Worm (Caenorhabditis elegans) whole organism, L3 larva: Measurements from ENCODE around the gene pld-1.
A peak's percentile ranks its signal among the peaks of the same experiment; 100 is the strongest.

Experiments
- R02D3.7 ChIP-seq: fragments of 150-350 bp; optimal IDR thresholded peaks from 2 replicates; lab custom pipeline; 2014; ENCODE audit warnings: missing biosample characterization, missing genetic modification characterization
- ZK546.5 ChIP-seq: sonication (generic microtip); optimal IDR thresholded peaks from 2 replicates; lab custom pipeline; 2017; ENCODE audit warnings: missing biosample characterization, missing genetic modification characterization
- aly-2 ChIP-seq: fragments of 150-350 bp; optimal IDR thresholded peaks from 2 replicates; lab custom pipeline; 2014; ENCODE audit warnings: missing biosample characterization, missing genetic modification characterization
- ceh-16 ChIP-seq: sonication (generic microtip); optimal IDR thresholded peaks from 2 replicates; lab custom pipeline; 2017; ENCODE audit warnings: missing biosample characterization, missing genetic modification characterization
- ceh-82 ChIP-seq: fragments of 150-350 bp; optimal IDR thresholded peaks from 2 replicates; lab custom pipeline; 2014; ENCODE audit warnings: missing biosample characterization, missing genetic modification characterization
- ceh-9 ChIP-seq: sonication (generic microtip); optimal IDR thresholded peaks from 2 replicates; lab custom pipeline; 2018; ENCODE audit warnings: missing biosample characterization, missing genetic modification characterization
- daf-12 ChIP-seq: fragments of 150-350 bp; optimal IDR thresholded peaks from 2 replicates; lab custom pipeline; 2014; ENCODE audit warnings: missing biosample characterization, missing genetic modification reagents, missing genetic modification characterization
- egl-27 ChIP-seq: sonication (generic microtip); optimal IDR thresholded peaks from 4 replicates; lab custom pipeline; 2017; ENCODE audit warnings: missing biosample characterization, missing genetic modification reagents, missing genetic modification characterization
- egl-5 ChIP-seq: fragments of 150-350 bp; optimal IDR thresholded peaks from 2 replicates; lab custom pipeline; 2017; ENCODE audit warnings: missing biosample characterization, missing genetic modification reagents, missing genetic modification characterization, inconsistent platforms
- elt-1 ChIP-seq: fragments of 150-350 bp; optimal IDR thresholded peaks from 2 replicates; lab custom pipeline; 2014; ENCODE audit warnings: missing biosample characterization, missing genetic modification characterization
- elt-2 ChIP-seq: sonication (generic microtip); optimal IDR thresholded peaks from 2 replicates; lab custom pipeline; 2016; ENCODE audit warnings: missing genetic modification reagents, mild to moderate bottlenecking, missing genetic modification characterization, missing compliant biosample characterization
- eor-1 ChIP-seq, 2 experiments: fragments of 150-350 bp; optimal IDR thresholded peaks; 2 replicates each; lab custom pipeline; 2014 to 2018; ENCODE audit warnings: missing biosample characterization in 2 of 2, missing genetic modification characterization in 2 of 2
- fkh-10 ChIP-seq: sonication (generic microtip); optimal IDR thresholded peaks from 2 replicates; lab custom pipeline; 2017; ENCODE audit warnings: missing biosample characterization, missing genetic modification reagents, missing genetic modification characterization
- fkh-2 ChIP-seq: fragments of 150-350 bp; optimal IDR thresholded peaks from 2 replicates; lab custom pipeline; 2014; ENCODE audit warnings: missing biosample characterization, missing genetic modification reagents, missing genetic modification characterization
- fos-1 ChIP-seq: fragments of 150-350 bp; optimal IDR thresholded peaks from 2 replicates; lab custom pipeline; 2014; ENCODE audit warnings: missing biosample characterization, missing genetic modification characterization
- hmg-11 ChIP-seq: sonication (generic microtip); optimal IDR thresholded peaks from 2 replicates; lab custom pipeline; 2016; ENCODE audit warnings: missing genetic modification characterization, missing compliant biosample characterization
- jun-1 ChIP-seq: fragments of 150-350 bp; optimal IDR thresholded peaks from 2 replicates; lab custom pipeline; 2014; ENCODE audit warnings: missing biosample characterization, missing genetic modification reagents, missing genetic modification characterization
- lin-15B ChIP-seq: fragments of 150-350 bp; optimal IDR thresholded peaks from 2 replicates; lab custom pipeline; 2014; ENCODE audit warnings: missing biosample characterization, missing genetic modification characterization
- lin-39 ChIP-seq: fragments of 150-350 bp; optimal IDR thresholded peaks from 2 replicates; lab custom pipeline; 2018; ENCODE audit warnings: missing biosample characterization, missing genetic modification reagents, missing genetic modification characterization
- lsy-12 ChIP-seq: sonication (generic microtip); optimal IDR thresholded peaks from 2 replicates; lab custom pipeline; 2016; ENCODE audit warnings: mild to moderate bottlenecking, missing genetic modification characterization, missing compliant biosample characterization
- mdl-1 ChIP-seq: fragments of 150-350 bp; optimal IDR thresholded peaks from 2 replicates; lab custom pipeline; 2014; ENCODE audit warnings: missing biosample characterization, missing genetic modification characterization
- nfya-1 ChIP-seq: sonication (generic microtip); optimal IDR thresholded peaks from 2 replicates; lab custom pipeline; 2017; ENCODE audit warnings: missing genetic modification characterization, mild to moderate bottlenecking, missing compliant biosample characterization, antibody characterized with exemption, moderate library complexity; ENCODE audit not compliant: insufficient read depth
- nhr-11 ChIP-seq: fragments of 150-350 bp; optimal IDR thresholded peaks from 2 replicates; lab custom pipeline; 2014; ENCODE audit warnings: missing biosample characterization, missing genetic modification characterization
- nhr-23 ChIP-seq: fragments of 150-350 bp; optimal IDR thresholded peaks from 2 replicates; lab custom pipeline; 2014; ENCODE audit warnings: missing biosample characterization, missing genetic modification reagents, missing genetic modification characterization
- nhr-25 ChIP-seq: sonication (generic microtip); optimal IDR thresholded peaks from 2 replicates; lab custom pipeline; 2017; ENCODE audit warnings: missing biosample characterization, missing genetic modification characterization
- nhr-28 ChIP-seq: fragments of 150-350 bp; optimal IDR thresholded peaks from 2 replicates; lab custom pipeline; 2014; ENCODE audit warnings: missing biosample characterization, missing genetic modification characterization
- nhr-43 ChIP-seq: sonication (generic microtip); optimal IDR thresholded peaks from 2 replicates; lab custom pipeline; 2016; ENCODE audit warnings: mild to moderate bottlenecking, missing genetic modification characterization, missing compliant biosample characterization; ENCODE audit not compliant: poor library complexity, severe bottlenecking
- nhr-67 ChIP-seq: fragments of 150-350 bp; optimal IDR thresholded peaks from 2 replicates; lab custom pipeline; 2014; ENCODE audit warnings: missing biosample characterization, missing genetic modification characterization
- nhr-76 ChIP-seq: fragments of 150-350 bp; sonication (generic microtip); optimal IDR thresholded peaks from 5 replicates; lab custom pipeline; 2014; ENCODE audit warnings: missing biosample characterization, missing genetic modification characterization
- nhr-77 ChIP-seq: fragments of 150-350 bp; optimal IDR thresholded peaks from 2 replicates; lab custom pipeline; 2014; ENCODE audit warnings: missing biosample characterization, missing genetic modification characterization
- pha-4 ChIP-seq: fragments of 150-350 bp; optimal IDR thresholded peaks from 2 replicates; lab custom pipeline; 2014; ENCODE audit warnings: missing biosample characterization, missing genetic modification reagents, missing genetic modification characterization
- pqm-1 ChIP-seq: fragments of 150-350 bp; optimal IDR thresholded peaks from 2 replicates; lab custom pipeline; 2017; ENCODE audit warnings: missing biosample characterization, missing genetic modification characterization, inconsistent platforms
- sea-2 ChIP-seq: fragments of 150-350 bp; sonication (generic microtip); optimal IDR thresholded peaks from 4 replicates; lab custom pipeline; 2014; ENCODE audit warnings: missing biosample characterization, missing genetic modification reagents, missing genetic modification characterization
- snpc-4 ChIP-seq: fragments of 150-350 bp; optimal IDR thresholded peaks from 2 replicates; lab custom pipeline; 2014; ENCODE audit warnings: missing biosample characterization, missing genetic modification characterization
- tbx-2 ChIP-seq: sonication (generic microtip); optimal IDR thresholded peaks from 2 replicates; lab custom pipeline; 2016; ENCODE audit warnings: mild to moderate bottlenecking, missing genetic modification characterization, missing compliant biosample characterization
- unc-39 ChIP-seq: sonication (generic microtip); optimal IDR thresholded peaks from 4 replicates; lab custom pipeline; 2017; ENCODE audit warnings: missing biosample characterization, missing genetic modification characterization
- unc-62 ChIP-seq: fragments of 150-350 bp; sonication (generic microtip); optimal IDR thresholded peaks from 4 replicates; lab custom pipeline; 2014; ENCODE audit warnings: missing biosample characterization, missing genetic modification reagents, missing genetic modification characterization
- zag-1 ChIP-seq: fragments of 150-350 bp; optimal IDR thresholded peaks from 2 replicates; lab custom pipeline; 2014; ENCODE audit warnings: missing biosample characterization, missing genetic modification characterization
- ztf-11 ChIP-seq: fragments of 150-350 bp; optimal IDR thresholded peaks from 2 replicates; lab custom pipeline; 2014; ENCODE audit warnings: missing biosample characterization, missing genetic modification characterization
- ztf-4 ChIP-seq: fragments of 150-350 bp; optimal IDR thresholded peaks from 2 replicates; lab custom pipeline; 2014; ENCODE audit warnings: missing biosample characterization, missing genetic modification characterization

pld-1 gene

ce11 chrII:5060719-5061118 is 30.8 kb downstream of the pld-1 start, which contains the start of gene pho-12:
TSS of gene pho-12 (minus strand) at chrII:5060819.
- TF ChIP-seq jun-1 (tag; lab: Kevin White, UChicago) (no peak), fos-1 (tag; lab: Kevin White, UChicago) (no peak), nhr-28 (no peak), lin-39 (tag; lab: Kevin White, UChicago) (no peak), nhr-43 (tag; lab: Kevin White, UChicago) (no peak), ceh-16 (no peak), zag-1 (tag; lab: Kevin White, UChicago) (no peak), elt-2 (tag; lab: Kevin White, UChicago) (no peak), elt-1 (tag; lab: Kevin White, UChicago) (no peak), sea-2 (GFP tag; lab: Kevin White, UChicago) (no peak)
- TF ChIP-seq, all 47 proteins: peak for 0

ce11 chrII:5058036-5058435 is 33.5 kb downstream of the pld-1 start, which contains the start of gene C27A2.12:
TSS of gene C27A2.12 (minus strand) at chrII:5058136.
- TF ChIP-seq egl-27 (tag; lab: Kevin White, UChicago) = no peak

- TF ChIP-seq pqm-1 (tag; lab: Kevin White, UChicago) (peak; percentile 9), nfya-1 (tag; lab: Kevin White, UChicago) (peak; percentile 43), egl-5 (peak; percentile 61), jun-1 (tag; lab: Kevin White, UChicago) (peak; percentile 9), sea-2 (GFP tag; lab: Kevin White, UChicago) (no peak), tbx-2 (tag; lab: Kevin White, UChicago) (peak; percentile 51), snpc-4 (peak; percentile 99), nhr-23 (tag; lab: Kevin White, UChicago) (peak; percentile 46), nhr-43 (tag; lab: Kevin White, UChicago) (peak; percentile 84), lin-15B (tag; lab: Kevin White, UChicago) (peak; percentile 37), pha-4 (tag; lab: Kevin White, UChicago) (peak; percentile 73), hmg-11 (tag; lab: Kevin White, UChicago) (peak; percentile 67), eor-1 (tag; optimal IDR thresholded peaks at IDR 0.05; lab: Kevin White, UChicago) (no peak), lsy-12 (tag; lab: Kevin White, UChicago) (peak; percentile 71), aly-2 (tag; lab: Kevin White, UChicago) (no peak), lin-39 (tag; lab: Kevin White, UChicago) (peak; percentile 21), nhr-76 (tag; lab: Kevin White, UChicago) (no peak), fkh-10 (GFP tag; lab: Kevin White, UChicago) (no peak), ztf-4 (tag; lab: Kevin White, UChicago) (no peak), nhr-28 (no peak), nhr-11 (tag; lab: Kevin White, UChicago) (no peak), elt-2 (tag; lab: Kevin White, UChicago) (peak; percentile 90), nhr-25 (tag; lab: Kevin White, UChicago) (peak; percentile 79)
Observed at ce11 chrII:5057315-5057714, 34.2 kb downstream of the pld-1 start.

- no peak for TF ChIP-seq unc-39
- peak; percentile 2 for TF ChIP-seq elt-2 (tag; lab: Kevin White, UChicago)
- no peak for TF ChIP-seq fkh-2 (tag; lab: Kevin White, UChicago)
- TF ChIP-seq pqm-1 (tag; lab: Kevin White, UChicago) = no peak
- no peak for TF ChIP-seq nhr-43 (tag; lab: Kevin White, UChicago)
- no peak for TF ChIP-seq nhr-11 (tag; lab: Kevin White, UChicago)
- TF ChIP-seq egl-5 = no peak
- no peak for TF ChIP-seq mdl-1 (tag; lab: Kevin White, UChicago)
- TF ChIP-seq fos-1 (tag; lab: Kevin White, UChicago) = no peak
Observed at ce11 chrII:5056254-5056653, 35.2 kb downstream of the pld-1 start.

DNA sequence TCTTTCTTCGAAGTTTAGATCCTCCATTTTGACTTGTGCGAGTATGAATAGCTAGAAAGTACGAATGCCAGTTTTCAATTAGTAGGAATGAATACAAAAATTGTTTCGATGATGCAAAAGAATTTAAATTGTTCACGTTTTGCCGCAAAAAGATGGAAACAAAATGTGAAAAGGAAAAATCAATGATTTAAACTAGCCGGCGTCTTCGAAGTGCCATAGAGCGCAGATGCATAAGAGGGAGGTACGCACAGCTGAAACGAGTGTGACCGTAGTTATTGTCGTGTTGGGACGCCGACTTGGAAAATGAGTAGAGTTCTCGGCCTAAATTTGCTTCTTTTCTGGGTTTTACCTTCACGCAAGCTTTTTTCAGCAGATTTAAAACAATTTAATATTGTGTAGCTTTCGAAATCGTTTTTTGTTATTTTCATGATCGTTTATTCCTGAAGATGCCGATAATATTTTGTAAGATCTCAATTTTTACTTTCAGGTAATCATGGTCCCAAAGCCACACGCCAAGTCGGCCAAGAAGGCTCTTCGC is 36.3 kb downstream of the pld-1 start, which contains the start of the genes ify-1 and rpl-22:
Gene ify-1, minus strand, starts transcription at position 51 of the 538 bp plus-strand sequence.
Gene rpl-22, plus strand, starts transcription at position 488 of the 538 bp plus-strand sequence.
- TF ChIP-seq nhr-11 (tag; lab: Kevin White, UChicago) = peak; percentile 82
- TF ChIP-seq nhr-67 (tag; lab: Kevin White, UChicago) = no peak
- TF ChIP-seq ZK546.5 = peak; percentile 37
- no peak for TF ChIP-seq zag-1 (tag; lab: Kevin White, UChicago)
- TF ChIP-seq R02D3.7 (tag; lab: Kevin White, UChicago) = peak; percentile 84
- peak; percentile 48 for TF ChIP-seq ceh-82 (tag; lab: Kevin White, UChicago)
- TF ChIP-seq lin-15B (tag; lab: Kevin White, UChicago) = peak; percentile 98
- TF ChIP-seq pqm-1 (tag; lab: Kevin White, UChicago) = peak; percentile 91
- no peak for TF ChIP-seq nhr-28
- peak; percentile 96 for TF ChIP-seq snpc-4
- TF ChIP-seq elt-2 (tag; lab: Kevin White, UChicago) = peak; percentile 98
- no peak for TF ChIP-seq sea-2 (GFP tag; lab: Kevin White, UChicago)
- no peak for TF ChIP-seq ceh-9 (tag; lab: Kevin White, UChicago)
- TF ChIP-seq ztf-11 = no peak
- no peak for TF ChIP-seq unc-39
- TF ChIP-seq daf-12 (tag; lab: Kevin White, UChicago) = no peak
- no peak for TF ChIP-seq egl-27 (tag; lab: Kevin White, UChicago)
- peak; percentile 13 for TF ChIP-seq nhr-77 (tag; lab: Kevin White, UChicago)
- no peak for TF ChIP-seq eor-1 (tag; optimal IDR thresholded peaks at IDR 0.05; lab: Kevin White, UChicago)
- TF ChIP-seq lsy-12 (tag; lab: Kevin White, UChicago) = peak; percentile 78
- no peak for TF ChIP-seq fos-1 (tag; lab: Kevin White, UChicago)
- peak; percentile 11 for TF ChIP-seq nhr-76 (tag; lab: Kevin White, UChicago)
- peak; percentile 77 for TF ChIP-seq jun-1 (tag; lab: Kevin White, UChicago)
- peak; percentile 47 for TF ChIP-seq elt-1 (tag; lab: Kevin White, UChicago)
- peak; percentile 58 for TF ChIP-seq unc-62 (GFP tag; lab: Kevin White, UChicago)
- TF ChIP-seq aly-2 (tag; lab: Kevin White, UChicago) = no peak
